Worm (Caenorhabditis elegans): Measurements from ENCODE around the gene H01M10.2.

DNA sequence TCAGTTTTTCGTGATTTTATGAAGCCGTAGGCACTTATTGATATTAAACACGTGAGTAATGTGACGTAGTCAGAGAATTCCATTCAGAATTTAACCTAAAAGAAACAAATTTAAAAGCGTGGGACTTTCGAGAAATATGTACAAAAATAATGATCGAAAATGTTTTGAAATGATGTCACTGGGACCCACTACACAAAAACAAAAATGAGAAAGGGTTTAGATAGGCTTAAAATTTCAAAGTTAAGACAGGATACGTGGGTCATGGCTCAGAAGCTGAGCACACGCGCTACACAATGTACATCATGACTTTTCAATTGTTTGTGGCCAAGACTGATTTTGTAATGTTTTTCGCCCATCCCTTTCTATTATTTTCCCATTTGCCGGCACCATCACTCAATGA is 36.7 kb downstream of the H01M10.2 start, which contains the start of gene smvt-1:
- TF ChIP-seq mel-28 (tag; optimal IDR thresholded peaks at IDR 0.05; ENCODE audit: borderline replicate concordance) (no peak), ztf-26 (tag; optimal IDR thresholded peaks at IDR 0.05) (no peak), xnd-1 (tag; optimal IDR thresholded peaks at IDR 0.05) (no peak), tbx-9 (tag; optimal IDR thresholded peaks at IDR 0.05; ENCODE audit: borderline replicate concordance) (no peak)
